Worm (Caenorhabditis elegans) whole organism, mixed stage, embryonic: ENCODE results near the gene ZK546.4.

ENCODE experiments used
- blmp-1 ChIP-seq: fragments of 150-350 bp; optimal IDR thresholded peaks from 2 replicates; lab custom pipeline; 2014; ENCODE audit warnings: missing biosample characterization, missing genetic modification characterization
- cnd-1 ChIP-seq: fragments of 200-800 bp; sonication (Bioruptor generic); optimal IDR thresholded peaks from 2 replicates; lab custom pipeline; 2018; ENCODE audit warnings: mild to moderate bottlenecking, missing genetic modification characterization, missing compliant biosample characterization
- lin-13 ChIP-seq: fragments of 150-350 bp; optimal IDR thresholded peaks from 2 replicates; lab custom pipeline; 2014; ENCODE audit warnings: missing biosample characterization, missing genetic modification characterization
- mab-5 ChIP-seq: fragments of 150-350 bp; optimal IDR thresholded peaks from 2 replicates; lab custom pipeline; 2014; ENCODE audit warnings: missing biosample characterization, missing genetic modification characterization
- nhr-237 ChIP-seq: fragments of 150-350 bp; optimal IDR thresholded peaks from 2 replicates; lab custom pipeline; 2014; ENCODE audit warnings: missing biosample characterization, missing genetic modification characterization
- nhr-76 ChIP-seq: sonication (generic microtip); optimal IDR thresholded peaks from 2 replicates; lab custom pipeline; 2017; ENCODE audit warnings: missing biosample characterization, missing genetic modification characterization
- pha-4 ChIP-seq: fragments of 150-350 bp; optimal IDR thresholded peaks from 2 replicates; lab custom pipeline; 2018; ENCODE audit warnings: missing biosample characterization, missing genetic modification reagents, missing genetic modification characterization
- snpc-4 ChIP-seq: fragments of 150-350 bp; optimal IDR thresholded peaks from 2 replicates; lab custom pipeline; 2014; ENCODE audit warnings: missing biosample characterization, missing genetic modification characterization
- unc-39 ChIP-seq: fragments of 150-350 bp; optimal IDR thresholded peaks from 2 replicates; lab custom pipeline; 2014; ENCODE audit warnings: missing biosample characterization, missing genetic modification characterization
- ztf-11 ChIP-seq: fragments of 150-350 bp; optimal IDR thresholded peaks from 2 replicates; lab custom pipeline; 2014; ENCODE audit warnings: missing biosample characterization, missing genetic modification characterization

- TF ChIP-seq blmp-1 (tag; lab: Kevin White, UChicago), result no peak
- no peak for TF ChIP-seq unc-39
- no peak for TF ChIP-seq nhr-237
- TF ChIP-seq snpc-4 (tag; lab: Kevin White, UChicago), result no peak
- no peak for TF ChIP-seq lin-13
- no peak for TF ChIP-seq cnd-1
- no peak for TF ChIP-seq pha-4
- no peak for TF ChIP-seq nhr-76 (tag; lab: Kevin White, UChicago)
- no peak for TF ChIP-seq ztf-11 (tag; lab: Kevin White, UChicago)
- TF ChIP-seq mab-5 (tag; lab: Kevin White, UChicago), result no peak
Observed at ce11 chrII:4941050-4941449, 3.2 kb downstream of the ZK546.4 start, which contains the start of gene cblc-1.
